Fruit fly (Drosophila melanogaster): Measurements from ENCODE around the gene nonA-l.

- TF ChIP-seq CG8478 (optimal IDR thresholded peaks at IDR 0.05) = no peak
- no peak for TF ChIP-seq CTCF (optimal IDR thresholded peaks at IDR 0.05)
These were observed 22.4 kb upstream of the nonA-l start, which contains the start of gene CG17560 for dm6 chr3R:16617650-16618049.

Measured in S2 (cell line).